Worm (Caenorhabditis elegans): ENCODE results near the gene phlp-2.

DNA sequence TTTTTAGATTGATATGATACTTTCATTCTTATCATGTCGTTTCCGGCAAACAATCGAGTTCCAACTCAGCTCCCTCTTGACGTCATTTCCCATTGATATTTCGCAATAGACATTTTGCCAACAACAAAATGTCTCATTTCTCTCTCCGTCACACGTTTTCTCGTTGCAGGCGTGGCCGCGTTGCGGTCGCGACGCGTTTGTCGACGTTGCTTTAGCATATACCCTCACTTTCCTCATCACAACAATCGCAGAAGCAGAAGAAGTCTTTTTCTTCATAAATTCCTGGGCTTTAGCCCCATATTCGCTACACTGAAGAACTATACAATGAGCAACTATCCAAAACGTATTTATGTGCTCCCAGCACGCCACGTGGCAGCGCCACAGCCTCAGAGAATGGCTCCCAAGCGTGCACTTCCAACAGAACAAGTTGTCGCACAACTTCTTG, 15.6 kb upstream of the phlp-2 start, which contains the start of gene xbp-1:
- TF ChIP-seq Y53G8AR.9 (GFP tag; conservative IDR thresholded peaks at IDR 0.05) (0 out of 2 replicates have a peak, but pooled peaks have one; percentile 56), F55B11.4 (tag; optimal IDR thresholded peaks at IDR 0.05; ENCODE audit: borderline replicate concordance, insufficient read depth) (no peak), K12H6.12 (tag; optimal IDR thresholded peaks at IDR 0.05) (peak; percentile 89), ztf-28 (GFP tag; IDR thresholded peaks at IDR 0.05) (no peak), hlh-12 (tag; optimal IDR thresholded peaks at IDR 0.05) (no peak), F10E7.11 (tag; optimal IDR thresholded peaks at IDR 0.05) (no peak), tbx-9 (tag; optimal IDR thresholded peaks at IDR 0.05; ENCODE audit: borderline replicate concordance) (no peak), gei-17 (GFP tag; optimal IDR thresholded peaks at IDR 0.05) (peak; percentile 38)
